Worm (Caenorhabditis elegans) whole organism, early embryonic: ENCODE results near the gene F14H8.2.

Source experiments
- B0310.2 ChIP-seq: sonication (generic microtip); optimal IDR thresholded peaks from 2 replicates; lab custom pipeline; 2016; ENCODE audit warnings: mild to moderate bottlenecking, missing genetic modification characterization, missing compliant biosample characterization
- F13C5.2 ChIP-seq: sonication (generic microtip); optimal IDR thresholded peaks from 2 replicates; lab custom pipeline; 2017; ENCODE audit warnings: mild to moderate bottlenecking, missing genetic modification characterization, inconsistent platforms, missing compliant biosample characterization
- aly-1 ChIP-seq: sonication (generic microtip); optimal IDR thresholded peaks from 2 replicates; lab custom pipeline; 2016; ENCODE audit warnings: missing genetic modification characterization, missing compliant biosample characterization
- ama-1 ChIP-seq: fragments of 150-350 bp; optimal IDR thresholded peaks from 2 replicates; lab custom pipeline; 2014
- ceh-13 ChIP-seq: fragments of 200-800 bp; sonication (Bioruptor generic); optimal IDR thresholded peaks from 2 replicates; lab custom pipeline; 2018; ENCODE audit warnings: mild to moderate bottlenecking, missing genetic modification characterization, missing compliant biosample characterization
- ceh-36 ChIP-seq: sonication (generic microtip); optimal IDR thresholded peaks from 2 replicates; lab custom pipeline; 2016; ENCODE audit warnings: missing genetic modification characterization, inconsistent platforms, missing compliant biosample characterization
- ets-7 ChIP-seq: sonication (generic microtip); optimal IDR thresholded peaks from 2 replicates; lab custom pipeline; 2016; ENCODE audit warnings: missing genotype, missing genetic modification characterization, missing compliant biosample characterization
- flt-1 ChIP-seq: fragments of 200-800 bp; sonication (Bioruptor generic); IDR thresholded peaks from 2 replicates; pipeline ENCODE4 v1.3.6; 2022; ENCODE audit warnings: missing genetic modification characterization, missing compliant biosample characterization
- hmbx-1 ChIP-seq: sonication (generic microtip); optimal IDR thresholded peaks from 2 replicates; lab custom pipeline; 2016; ENCODE audit warnings: mild to moderate bottlenecking, missing genetic modification characterization, missing compliant biosample characterization
- hmg-4 ChIP-seq: fragments of 200-800 bp; sonication (Bioruptor generic); optimal IDR thresholded peaks from 2 replicates; lab custom pipeline; 2018; ENCODE audit warnings: mild to moderate bottlenecking, missing genetic modification characterization, missing compliant biosample characterization
- hnd-1 ChIP-seq: sonication (generic microtip); optimal IDR thresholded peaks from 2 replicates; lab custom pipeline; 2016; ENCODE audit warnings: missing genetic modification characterization, missing compliant biosample characterization
- pes-1 ChIP-seq: fragments of 200-800 bp; sonication (Bioruptor generic); IDR thresholded peaks from 2 replicates; pipeline ENCODE4 v1.3.6; 2022; ENCODE audit warnings: missing genetic modification reagents, missing genetic modification characterization, missing compliant biosample characterization
- scrt-1 ChIP-seq: fragments of 200-800 bp; sonication (Bioruptor generic); IDR thresholded peaks from 2 replicates; pipeline ENCODE4 v1.3.6; 2022; ENCODE audit warnings: missing genetic modification characterization, missing compliant biosample characterization
- sea-1 ChIP-seq: fragments of 200-800 bp; sonication (Bioruptor generic); conservative IDR thresholded peaks from 2 replicates; pipeline ENCODE4 v1.3.6; 2022; ENCODE audit warnings: missing genetic modification characterization, missing compliant biosample characterization
- tbx-11 ChIP-seq: fragments of 200-800 bp; sonication (Bioruptor generic); IDR thresholded peaks from 2 replicates; pipeline ENCODE4 v1.3.6; 2022; ENCODE audit warnings: missing genetic modification characterization, missing compliant biosample characterization
- tbx-37 ChIP-seq: fragments of 200-800 bp; sonication (Bioruptor generic); conservative IDR thresholded peaks from 2 replicates; pipeline ENCODE4 v1.3.6; 2022; ENCODE audit warnings: missing genetic modification reagents, missing genetic modification characterization, missing compliant biosample characterization
- tra-4 ChIP-seq: sonication (generic microtip); optimal IDR thresholded peaks from 2 replicates; lab custom pipeline; 2017; ENCODE audit warnings: missing genetic modification characterization, missing compliant biosample characterization

Gene F14H8.2

ce11 chrV:15020229-15020628 lies at the start of gene F14H8.2:
F14H8.2 (minus strand) TSS chrV:15020329.
- TF ChIP-seq tbx-37 (GFP tag; lab: Robert Waterston, UW) (no peak), aly-1 (no peak), hmbx-1 (no peak), B0310.2 (tag; lab: Kevin White, UChicago) (no peak), flt-1 (no peak), ama-1 (lab: Kevin White, UChicago) (no peak), tra-4 (tag; lab: Kevin White, UChicago) (no peak), ceh-36 (tag; lab: Kevin White, UChicago) (no peak), scrt-1 (GFP tag; lab: Robert Waterston, UW) (no peak), tbx-11 (GFP tag; lab: Robert Waterston, UW) (no peak)

DNA sequence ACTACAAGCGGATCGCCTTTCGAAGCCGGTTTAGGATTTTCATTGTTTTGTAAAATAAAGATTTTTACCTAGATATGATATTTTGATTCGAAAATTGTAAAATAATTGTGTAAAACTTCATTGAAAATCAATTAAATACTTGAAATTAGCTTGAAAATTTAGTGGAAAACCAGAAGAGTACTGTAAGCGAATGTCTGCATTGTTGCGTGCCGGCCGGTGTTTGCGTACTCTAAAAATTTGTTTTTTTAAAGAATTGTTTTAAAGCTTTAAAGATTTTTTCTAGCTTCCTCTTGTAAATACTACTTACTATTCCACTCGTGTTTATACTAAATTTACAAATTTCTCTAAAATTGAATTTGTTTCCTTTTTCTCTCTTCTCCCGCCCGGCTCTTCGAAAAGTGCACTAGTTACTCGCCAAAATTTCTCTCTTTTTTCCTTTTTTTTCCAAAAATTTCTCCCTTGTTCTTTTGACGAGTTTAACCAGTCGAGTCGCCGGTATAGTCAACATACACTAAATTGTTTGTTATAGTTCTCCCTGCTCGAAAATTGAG lies 49.4 kb upstream of the F14H8.2 start:
- TF ChIP-seq ama-1 (lab: Kevin White, UChicago) (no peak), F13C5.2 (tag; lab: Kevin White, UChicago) (no peak), B0310.2 (tag; lab: Kevin White, UChicago) (no peak), ceh-13 (no peak), aly-1 (no peak), tbx-11 (GFP tag; lab: Robert Waterston, UW) (no peak), tbx-37 (GFP tag; lab: Robert Waterston, UW) (no peak), hmg-4 (no peak), ets-7 (tag; lab: Kevin White, UChicago) (no peak), scrt-1 (GFP tag; lab: Robert Waterston, UW) (no peak), hmbx-1 (no peak), pes-1 (GFP tag; lab: Robert Waterston, UW) (no peak), ceh-36 (tag; lab: Kevin White, UChicago) (no peak), sea-1 (GFP tag; lab: Robert Waterston, UW) (no peak), hnd-1 (no peak), tra-4 (tag; lab: Kevin White, UChicago) (no peak), flt-1 (no peak)

ce11 chrV:15068378-15068777 lies 48.2 kb upstream of the F14H8.2 start, which contains the start of gene dnj-3:
dnj-3 (plus strand) TSS chrV:15068678.
- TF ChIP-seq pes-1 (GFP tag; lab: Robert Waterston, UW) (no peak), B0310.2 (tag; lab: Kevin White, UChicago) (no peak), flt-1 (no peak), scrt-1 (GFP tag; lab: Robert Waterston, UW) (no peak), hmg-4 (no peak), hnd-1 (no peak), hmbx-1 (no peak), aly-1 (no peak), ets-7 (tag; lab: Kevin White, UChicago) (no peak), ama-1 (lab: Kevin White, UChicago) (no peak), tra-4 (tag; lab: Kevin White, UChicago) (no peak), tbx-11 (GFP tag; lab: Robert Waterston, UW) (no peak), ceh-36 (tag; lab: Kevin White, UChicago) (no peak), F13C5.2 (tag; lab: Kevin White, UChicago) (no peak), ceh-13 (no peak), tbx-37 (GFP tag; lab: Robert Waterston, UW) (no peak), sea-1 (GFP tag; lab: Robert Waterston, UW) (no peak)

DNA sequence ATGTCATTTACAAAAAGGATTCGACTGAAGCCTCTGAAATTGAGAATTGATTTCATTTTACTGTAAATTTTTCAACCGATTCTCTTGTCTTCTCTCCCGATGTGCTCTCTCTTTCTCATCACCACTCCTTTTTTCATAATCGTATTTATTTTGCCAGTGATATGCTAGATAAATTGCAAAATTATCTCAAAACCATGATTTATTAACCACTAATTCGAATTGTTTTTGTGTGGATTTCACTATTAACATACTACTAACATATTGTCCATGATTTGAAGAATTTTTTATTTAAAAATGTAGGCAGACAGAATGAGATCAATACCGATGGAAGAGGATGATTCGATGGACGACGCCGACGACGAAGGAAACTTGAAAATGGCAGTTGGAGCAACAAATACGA lies 47.0 kb upstream of the F14H8.2 start, which contains the start of gene C25D7.10:
C25D7.10 (plus strand) TSS at position 301 of the 400 bp plus-strand sequence.
- TF ChIP-seq F13C5.2 (tag; lab: Kevin White, UChicago): no peak

DNA sequence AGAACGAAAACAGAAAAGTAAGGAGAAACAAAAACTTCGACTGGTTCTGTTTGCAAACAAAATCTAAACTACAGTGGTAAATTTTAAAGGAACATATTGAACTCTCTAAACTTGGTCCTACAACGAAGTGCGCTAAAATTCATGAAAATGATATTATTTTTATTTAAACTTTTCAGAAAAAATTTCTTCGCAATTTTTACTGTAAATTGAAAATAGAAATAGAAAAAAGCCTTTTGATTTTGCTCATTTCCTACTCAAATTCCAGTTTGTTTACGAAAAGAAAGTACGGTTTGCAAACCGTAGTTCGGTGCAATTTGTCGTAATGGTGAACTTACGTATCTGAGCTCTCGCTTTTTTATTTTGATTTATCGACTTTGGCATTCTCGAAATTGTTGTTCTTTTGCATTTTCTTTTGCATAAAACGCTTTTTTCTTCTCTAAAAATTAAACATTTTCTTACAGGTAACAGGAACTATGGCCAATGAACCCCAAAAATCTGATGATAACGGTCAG lies 45.8 kb upstream of the F14H8.2 start, which contains the start of gene otub-1:
otub-1 (plus strand) TSS at position 462 of the 512 bp plus-strand sequence.
- TF ChIP-seq tra-4 (tag; lab: Kevin White, UChicago) (no peak), tbx-37 (GFP tag; lab: Robert Waterston, UW) (no peak), scrt-1 (GFP tag; lab: Robert Waterston, UW) (no peak), ets-7 (tag; lab: Kevin White, UChicago) (no peak)

- no peak for TF ChIP-seq aly-1
- no peak for TF ChIP-seq scrt-1 (GFP tag; lab: Robert Waterston, UW)
- peak; percentile 75 for TF ChIP-seq F13C5.2 (tag; lab: Kevin White, UChicago)
- TF ChIP-seq tra-4 (tag; lab: Kevin White, UChicago): no peak
- peak; percentile 75 for TF ChIP-seq hmg-4
- TF ChIP-seq flt-1: no peak
- no peak for TF ChIP-seq tbx-37 (GFP tag; lab: Robert Waterston, UW)
Observed at ce11 chrV:15065068-15065744, 45.1 kb upstream of the F14H8.2 start, which contains the start of gene C25D7.9. C25D7.9 (plus strand) TSS chrV:15065135.

- no peak for TF ChIP-seq hmg-4
- no peak for TF ChIP-seq tbx-11 (GFP tag; lab: Robert Waterston, UW)
- no peak for TF ChIP-seq pes-1 (GFP tag; lab: Robert Waterston, UW)
- no peak for TF ChIP-seq tra-4 (tag; lab: Kevin White, UChicago)
- no peak for TF ChIP-seq B0310.2 (tag; lab: Kevin White, UChicago)
- TF ChIP-seq ama-1 (lab: Kevin White, UChicago): no peak
- no peak for TF ChIP-seq hnd-1
- TF ChIP-seq flt-1: no peak
Observed at ce11 chrV:15063987-15064386, 43.9 kb upstream of the F14H8.2 start, which contains the start of gene rap-2. rap-2 (minus strand) TSS chrV:15064087.
